Fruit fly (Drosophila melanogaster): ENCODE measurements around the gene Ipp.

DNA sequence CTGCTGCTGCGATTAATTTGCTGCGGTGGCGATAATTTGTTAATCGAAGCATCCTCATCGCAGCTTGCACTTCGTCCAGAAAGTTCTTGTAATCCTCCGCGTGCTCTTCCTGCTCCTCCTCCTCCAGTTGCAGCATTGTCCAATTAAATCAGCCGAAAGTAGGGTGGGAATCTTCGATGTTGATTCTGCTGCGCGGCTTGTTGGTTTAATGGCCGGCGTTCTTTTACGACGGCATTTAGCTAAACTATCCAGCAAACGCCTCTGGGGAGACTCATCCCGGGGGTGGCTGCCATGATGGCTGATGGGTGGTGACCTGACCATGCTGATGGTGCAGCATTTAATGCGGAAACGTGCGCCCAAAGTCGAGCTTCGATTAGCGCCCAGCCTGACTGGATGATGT lies 9.0 kb upstream of the Ipp start:
- TF ChIP-seq CG7745 (tag; optimal IDR thresholded peaks at IDR 0.05), result no peak
- no peak for TF ChIP-seq CG18599 (GFP tag; optimal IDR thresholded peaks at IDR 0.05)
- no peak for TF ChIP-seq chif (GFP tag; optimal IDR thresholded peaks at IDR 0.05)
- no peak for TF ChIP-seq CG14667 (GFP tag; IDR thresholded peaks at IDR 0.05)
- TF ChIP-seq pnt (GFP tag; optimal IDR thresholded peaks at IDR 0.05), result no peak
- TF ChIP-seq h (optimal IDR thresholded peaks at IDR 0.05), result no peak
- no peak for TF ChIP-seq ewg (GFP tag; optimal IDR thresholded peaks at IDR 0.05)
- TF ChIP-seq peb (GFP tag; IDR thresholded peaks at IDR 0.05), result no peak
- TF ChIP-seq CG11398 (GFP tag; optimal IDR thresholded peaks at IDR 0.05), result no peak
- TF ChIP-seq CG12769 (tag; optimal IDR thresholded peaks at IDR 0.05), result no peak
- no peak for TF ChIP-seq CG2875 (GFP tag; optimal IDR thresholded peaks at IDR 0.05)
- TF ChIP-seq Mes4 (GFP tag; optimal IDR thresholded peaks at IDR 0.05), result no peak
- no peak for TF ChIP-seq bigmax (GFP tag; optimal IDR thresholded peaks at IDR 0.05)
